Fruit fly (Drosophila melanogaster) whole organism, embryonic: ENCODE measurements around the gene Gga.

Experiments used
- CG10267 ChIP-seq: fragments of 200-800 bp; sonication (Bioruptor generic); optimal IDR thresholded peaks from 2 replicates; lab custom pipeline; 2018; ENCODE audit warnings: missing biosample characterization, mild to moderate bottlenecking, missing genetic modification characterization, moderate library complexity
- CG10274 ChIP-seq: fragments of 200-800 bp; sonication (Bioruptor generic); optimal IDR thresholded peaks from 3 replicates; lab custom pipeline; 2017; ENCODE audit warnings: missing biosample characterization, mild to moderate bottlenecking, missing genetic modification characterization
- CG10565 ChIP-seq: fragments of 200-800 bp; sonication (Bioruptor generic); optimal IDR thresholded peaks from 3 replicates; lab custom pipeline; 2016; ENCODE audit warnings: missing biosample characterization, mild to moderate bottlenecking, missing genetic modification characterization
- CG11398 ChIP-seq: fragments of 200-800 bp; sonication (Bioruptor generic); optimal IDR thresholded peaks from 2 replicates; lab custom pipeline; 2016; ENCODE audit warnings: missing biosample characterization, missing genetic modification characterization
- CG1603 ChIP-seq: fragments of 200-800 bp; sonication (Bioruptor generic); optimal IDR thresholded peaks from 2 replicates; lab custom pipeline; 2019; ENCODE audit warnings: missing biosample characterization, mild to moderate bottlenecking, missing genetic modification characterization, moderate library complexity
- CG16815 ChIP-seq: fragments of 200-800 bp; sonication (Bioruptor generic); optimal IDR thresholded peaks from 3 replicates; lab custom pipeline; 2017; ENCODE audit warnings: missing biosample characterization, mild to moderate bottlenecking, missing genetic modification characterization
- CG1832 ChIP-seq: fragments of 200-800 bp; sonication (Bioruptor generic); optimal IDR thresholded peaks from 2 replicates; lab custom pipeline; 2017; ENCODE audit warnings: missing biosample characterization, mild to moderate bottlenecking, missing genetic modification characterization, inconsistent platforms
- CG3995 ChIP-seq: fragments of 200-800 bp; sonication (Bioruptor generic); optimal IDR thresholded peaks from 3 replicates; lab custom pipeline; 2016; ENCODE audit warnings: missing biosample characterization, missing genetic modification characterization
- CG6654 ChIP-seq: fragments of 200-800 bp; sonication (Bioruptor generic); optimal IDR thresholded peaks from 2 replicates; lab custom pipeline; 2017; ENCODE audit warnings: missing biosample characterization, mild to moderate bottlenecking, missing genetic modification characterization
- CG6689 ChIP-seq: fragments of 200-800 bp; sonication (Bioruptor generic); IDR thresholded peaks from 2 replicates; pipeline ENCODE4 v1.3.6; 2022; ENCODE audit warnings: missing biosample characterization, missing genetic modification characterization
- CG6854 ChIP-seq: fragments of 200-800 bp; sonication (Bioruptor generic); optimal IDR thresholded peaks from 3 replicates; lab custom pipeline; 2017; ENCODE audit warnings: missing biosample characterization, mild to moderate bottlenecking, missing genetic modification characterization
- CG8281 ChIP-seq: fragments of 200-800 bp; sonication (Bioruptor generic); optimal IDR thresholded peaks from 2 replicates; lab custom pipeline; 2018; ENCODE audit warnings: missing biosample characterization, mild to moderate bottlenecking, missing genetic modification characterization, moderate library complexity
- CG8290 ChIP-seq, 3 experiments: fragments of 200-800 bp; sonication (Bioruptor generic); optimal IDR thresholded peaks; 2 replicates each; lab custom pipeline; 2016 to 2019; ENCODE audit warnings: missing biosample characterization in 3 of 3, missing genetic modification characterization in 3 of 3, mild to moderate bottlenecking in 2 of 3, moderate library complexity in 1 of 3
- CG8924 ChIP-seq: fragments of 200-800 bp; optimal IDR thresholded peaks from 3 replicates; lab custom pipeline; 2019; ENCODE audit warnings: missing biosample characterization, mild to moderate bottlenecking, missing genetic modification characterization, moderate library complexity
- CrebB ChIP-seq: fragments of 200-800 bp; sonication (Bioruptor generic); optimal IDR thresholded peaks from 3 replicates; lab custom pipeline; 2018; ENCODE audit warnings: missing biosample characterization, mild to moderate bottlenecking, missing genetic modification characterization
- Hand ChIP-seq: fragments of 200-800 bp; sonication (Bioruptor generic); optimal IDR thresholded peaks from 2 replicates; lab custom pipeline; 2017; ENCODE audit warnings: mild to moderate bottlenecking, missing biosample characterization, missing genetic modification reagents, missing genetic modification characterization
- Hey ChIP-seq: fragments of 200-800 bp; sonication (Bioruptor generic); optimal IDR thresholded peaks from 3 replicates; lab custom pipeline; 2018; ENCODE audit warnings: missing biosample characterization, mild to moderate bottlenecking, missing genetic modification characterization
- Hmr ChIP-seq: fragments of 200-800 bp; sonication (Bioruptor generic); optimal IDR thresholded peaks from 3 replicates; lab custom pipeline; 2017; ENCODE audit warnings: mild to moderate bottlenecking, missing biosample characterization, missing genetic modification reagents, missing genetic modification characterization
- Hr51 ChIP-seq, 2 experiments: fragments of 200-800 bp; sonication (Bioruptor generic); optimal IDR thresholded peaks; 2 replicates in 1 of 2; 3 replicates in 1 of 2; lab custom pipeline; 2016 to 2018; ENCODE audit warnings: missing biosample characterization in 2 of 2, missing genetic modification characterization in 2 of 2, mild to moderate bottlenecking in 1 of 2, moderate library complexity in 1 of 2
- NFAT ChIP-seq: fragments of 200-800 bp; sonication (Bioruptor generic); IDR thresholded peaks from 2 replicates; pipeline ENCODE4 v1.3.6; 2022; ENCODE audit warnings: missing biosample characterization, missing genetic modification characterization
- Ravus ChIP-seq: fragments of 200-800 bp; sonication (Bioruptor generic); IDR thresholded peaks from 2 replicates; pipeline ENCODE4 v1.3.6; 2022; ENCODE audit warnings: missing biosample characterization, missing genetic modification characterization
- Tbp ChIP-seq: fragments of >200 bp; optimal IDR thresholded peaks from 2 replicates; lab custom pipeline; 2018; ENCODE audit warnings: missing biosample characterization, missing genetic modification characterization
- chif ChIP-seq, 2 experiments: fragments of 200-800 bp; sonication (Bioruptor generic); optimal IDR thresholded peaks; 3 replicates each; lab custom pipeline; 2016; ENCODE audit warnings: missing biosample characterization in 2 of 2, missing genetic modification characterization in 2 of 2
- chm ChIP-seq: fragments of 200-800 bp; sonication (Bioruptor generic); IDR thresholded peaks from 2 replicates; pipeline ENCODE4 v1.3.6; 2022; ENCODE audit warnings: missing biosample characterization, missing genetic modification characterization
- emc ChIP-seq: fragments of 200-800 bp; sonication (Bioruptor generic); optimal IDR thresholded peaks from 2 replicates; lab custom pipeline; 2016; ENCODE audit warnings: missing biosample characterization, missing genetic modification characterization
- en ChIP-seq: fragments of 200-800 bp; sonication (Bioruptor generic); optimal IDR thresholded peaks from 2 replicates; lab custom pipeline; 2016; ENCODE audit warnings: missing biosample characterization, missing genetic modification characterization
- esg ChIP-seq: fragments of 200-800 bp; sonication (Bioruptor generic); conservative IDR thresholded peaks from 2 replicates; pipeline ENCODE4 v1.3.6; 2022; ENCODE audit warnings: missing biosample characterization, missing genetic modification characterization
- gcm ChIP-seq: fragments of 200-800 bp; sonication (Bioruptor generic); optimal IDR thresholded peaks from 2 replicates; lab custom pipeline; 2019; ENCODE audit warnings: missing biosample characterization, mild to moderate bottlenecking, missing genetic modification characterization, moderate library complexity
- gem ChIP-seq: fragments of 200-800 bp; sonication (Bioruptor generic); optimal IDR thresholded peaks from 2 replicates; lab custom pipeline; 2019; ENCODE audit warnings: missing biosample characterization, mild to moderate bottlenecking, missing genetic modification characterization, moderate library complexity
- gfzf ChIP-seq: fragments of 200-800 bp; sonication (Bioruptor generic); optimal IDR thresholded peaks from 2 replicates; lab custom pipeline; 2016; ENCODE audit warnings: missing biosample characterization, mild to moderate bottlenecking, missing genetic modification characterization, moderate library complexity
- lab ChIP-seq: fragments of 200-800 bp; sonication (Bioruptor generic); optimal IDR thresholded peaks from 3 replicates; lab custom pipeline; 2017; ENCODE audit warnings: missing biosample characterization, missing genetic modification characterization, mild to moderate bottlenecking, moderate library complexity, missing genetic modification reagents
- mam ChIP-seq: fragments of 200-800 bp; sonication (Bioruptor generic); optimal IDR thresholded peaks from 3 replicates; lab custom pipeline; 2016; ENCODE audit warnings: missing biosample characterization, missing genetic modification characterization
- odd ChIP-seq: fragments of 200-800 bp; sonication (Bioruptor generic); optimal IDR thresholded peaks from 2 replicates; lab custom pipeline; 2017; ENCODE audit warnings: missing biosample characterization, mild to moderate bottlenecking, missing genetic modification characterization
- org-1 ChIP-seq: fragments of 200-800 bp; sonication (Bioruptor generic); optimal IDR thresholded peaks from 2 replicates; lab custom pipeline; 2017; ENCODE audit warnings: missing biosample characterization, missing genetic modification characterization
- phol ChIP-seq: fragments of 200-800 bp; sonication (Bioruptor generic); optimal IDR thresholded peaks from 3 replicates; lab custom pipeline; 2018; ENCODE audit warnings: missing biosample characterization, mild to moderate bottlenecking, missing genetic modification characterization, moderate library complexity
- prd ChIP-seq, 3 experiments: fragments of >200 bp in 2 of 3; fragments of 200-800 bp in 1 of 3; sonication (Bioruptor generic) in 1 of 3; optimal IDR thresholded peaks in 2 of 3; IDR thresholded peaks in 1 of 3; 2 replicates in 2 of 3; 3 replicates in 1 of 3; pipeline versions ENCODE4 v1.3.6 to Lab custom; 2017 to 2022; ENCODE audit warnings: missing biosample characterization in 1 of 3, missing genetic modification characterization in 1 of 3
- repo ChIP-seq: fragments of 200-800 bp; sonication (Bioruptor generic); optimal IDR thresholded peaks from 2 replicates; lab custom pipeline; 2016; ENCODE audit warnings: missing biosample characterization, missing genetic modification characterization
- salm ChIP-seq: fragments of 200-800 bp; sonication (Bioruptor generic); optimal IDR thresholded peaks from 2 replicates; lab custom pipeline; 2018; ENCODE audit warnings: missing biosample characterization, mild to moderate bottlenecking, missing genetic modification characterization
- sima ChIP-seq: fragments of 200-800 bp; sonication (Bioruptor generic); optimal IDR thresholded peaks from 2 replicates; lab custom pipeline; 2016; ENCODE audit warnings: missing biosample characterization, missing genetic modification characterization
- slou ChIP-seq: fragments of 200-800 bp; sonication (Bioruptor generic); optimal IDR thresholded peaks from 3 replicates; lab custom pipeline; 2016; ENCODE audit warnings: missing biosample characterization, missing genetic modification characterization
- slp2 ChIP-seq: fragments of 200-800 bp; sonication (Bioruptor generic); optimal IDR thresholded peaks from 2 replicates; lab custom pipeline; 2016; ENCODE audit warnings: missing biosample characterization, missing genetic modification characterization
- sob ChIP-seq: fragments of 200-800 bp; sonication (Bioruptor generic); IDR thresholded peaks from 2 replicates; pipeline ENCODE4 v1.3.6; 2022; ENCODE audit warnings: missing biosample characterization, missing genetic modification characterization
- tap ChIP-seq: fragments of 200-800 bp; optimal IDR thresholded peaks from 3 replicates; lab custom pipeline; 2019; ENCODE audit warnings: missing biosample characterization, mild to moderate bottlenecking, missing genetic modification characterization, moderate library complexity
- trh ChIP-seq: fragments of 200-800 bp; sonication (Bioruptor generic); optimal IDR thresholded peaks from 2 replicates; lab custom pipeline; 2016; ENCODE audit warnings: missing biosample characterization, missing genetic modification characterization
- vvl ChIP-seq: fragments of 200-800 bp; sonication (Bioruptor generic); IDR thresholded peaks from 2 replicates; pipeline ENCODE4 v1.3.6; 2022; ENCODE audit warnings: missing biosample characterization, missing genetic modification characterization
- wdn ChIP-seq: fragments of 200-800 bp; sonication (Bioruptor generic); IDR thresholded peaks from 2 replicates; pipeline ENCODE4 v1.3.6; 2022; ENCODE audit warnings: missing biosample characterization, missing genetic modification characterization
- wek ChIP-seq: fragments of 200-800 bp; sonication (Bioruptor generic); optimal IDR thresholded peaks from 3 replicates; lab custom pipeline; 2018; ENCODE audit warnings: missing biosample characterization, mild to moderate bottlenecking, missing genetic modification characterization, moderate library complexity
- yki ChIP-seq: fragments of >200 bp; optimal IDR thresholded peaks from 3 replicates; lab custom pipeline; 2018
- zf30C ChIP-seq: fragments of 200-800 bp; sonication (Bioruptor generic); optimal IDR thresholded peaks from 3 replicates; lab custom pipeline; 2018; ENCODE audit warnings: missing biosample characterization, mild to moderate bottlenecking, missing genetic modification characterization

Gene Gga

DNA sequence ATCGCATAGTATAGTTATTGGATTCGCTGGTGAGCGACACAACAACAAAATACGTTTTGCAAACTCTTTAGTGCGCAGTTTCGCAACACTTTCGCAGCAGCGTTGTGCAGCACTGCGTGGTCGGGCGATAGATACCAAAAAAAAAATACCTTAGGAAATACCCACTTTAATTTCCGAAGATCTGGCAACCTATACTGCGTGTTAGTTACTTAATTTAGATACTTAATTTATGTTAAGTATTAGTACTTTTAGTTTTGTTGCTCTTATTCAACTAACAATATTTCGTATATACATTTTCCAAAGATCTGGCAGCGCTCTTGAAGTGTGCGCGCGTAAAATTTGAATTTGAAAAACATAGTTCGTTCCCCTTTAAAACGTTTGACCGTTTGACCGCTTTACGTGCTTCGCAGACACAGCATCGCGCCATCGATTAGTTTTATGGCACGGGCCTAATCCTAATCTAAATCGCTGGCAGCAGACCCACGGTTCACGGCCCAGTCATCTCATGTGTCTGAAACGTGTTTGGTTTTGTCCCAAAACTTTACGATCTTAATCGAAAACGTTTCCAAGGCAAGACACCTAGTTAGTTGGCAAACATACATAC is 20.8 kb upstream of the Gga start, which contains the start of gene LPCAT:
LPCAT (minus strand) TSS at position 70 of the 604 bp plus-strand sequence.
- TF ChIP-seq CG6654 (GFP tag; lab: Kevin White, UChicago), result no peak
- TF ChIP-seq CG8290 (GFP tag; optimal IDR thresholded peaks at IDR 0.05; lab: Kevin White, UChicago), result peak; percentile 47
- peak in 1 of 2 experiments; percentile 66 for TF ChIP-seq CG8290 (tag; optimal IDR thresholded peaks at IDR 0.05; lab: Kevin White, UChicago)
- TF ChIP-seq vvl, result peak; percentile 89
- TF ChIP-seq mam (GFP tag; lab: Kevin White, UChicago), result peak; percentile 90
- no peak for TF ChIP-seq yki
- no peak for TF ChIP-seq gcm (GFP tag; lab: Kevin White, UChicago)
- TF ChIP-seq CG1832 (GFP tag; lab: Kevin White, UChicago), result no peak
- no peak for TF ChIP-seq CG8924 (tag; lab: Kevin White, UChicago)
- TF ChIP-seq Tbp, result no peak
- TF ChIP-seq CG10274 (GFP tag; lab: Kevin White, UChicago), result peak; percentile 35
- TF ChIP-seq en, result no peak
- peak; percentile 65 for TF ChIP-seq chm (GFP tag; lab: Robert Waterston, UW)
- peak; percentile 4 for TF ChIP-seq tap (tag; lab: Kevin White, UChicago)
- TF ChIP-seq lab, result peak; percentile 82
- TF ChIP-seq zf30C (GFP tag; lab: Kevin White, UChicago), result no peak
- no peak for TF ChIP-seq sima (GFP tag; lab: Kevin White, UChicago)
- no peak for TF ChIP-seq salm (tag; lab: Kevin White, UChicago)
- peak; percentile 74 for TF ChIP-seq wdn
- peak; percentile 66 for TF ChIP-seq repo (GFP tag; lab: Kevin White, UChicago)
- TF ChIP-seq chif (GFP tag; optimal IDR thresholded peaks at IDR 0.05; lab: Kevin White, UChicago), result peak; percentile 42 to 78
- peak; percentile 23 for TF ChIP-seq CG16815 (GFP tag; lab: Kevin White, UChicago)
- TF ChIP-seq CG1603, result peak; percentile 58
- no peak for TF ChIP-seq CrebB (tag; lab: Kevin White, UChicago)
- TF ChIP-seq CG10267, result peak; percentile 96
- TF ChIP-seq slp2, result peak; percentile 60
- TF ChIP-seq sob, result peak; percentile 85
- TF ChIP-seq Hand (GFP tag; lab: Kevin White, UChicago), result no peak
- peak; percentile 80 for TF ChIP-seq slou (GFP tag; lab: Kevin White, UChicago)
- peak; percentile 70 for TF ChIP-seq emc (GFP tag; lab: Kevin White, UChicago)
- TF ChIP-seq CG11398 (GFP tag; lab: Kevin White, UChicago), result peak; percentile 9
- no peak for TF ChIP-seq CG8281
- peak; percentile 46 for TF ChIP-seq org-1 (GFP tag; lab: Kevin White, UChicago)
- TF ChIP-seq CG6689 (GFP tag; lab: Robert Waterston, UW), result peak; percentile 77
- no peak for TF ChIP-seq CG10565 (GFP tag; lab: Kevin White, UChicago)
- peak; percentile 82 for TF ChIP-seq NFAT (GFP tag; lab: Robert Waterston, UW)
- TF ChIP-seq Hey (tag; lab: Kevin White, UChicago), result no peak
- no peak for TF ChIP-seq CG6854
- peak; percentile 5; the same call in 1 of the 2 replicates for TF ChIP-seq Ravus
- TF ChIP-seq wek (GFP tag; lab: Kevin White, UChicago), result no peak
- TF ChIP-seq prd (optimal IDR thresholded peaks at IDR 0.05; lab: Kevin White, UChicago), result no peak
- peak; percentile 86 for TF ChIP-seq prd (GFP tag; IDR thresholded peaks at IDR 0.05; lab: Robert Waterston, UW)
- TF ChIP-seq gem, result peak; percentile 63
- peak; percentile 79 for TF ChIP-seq Hmr (GFP tag; lab: Kevin White, UChicago)
- peak; percentile 26 for TF ChIP-seq CG3995 (GFP tag; lab: Kevin White, UChicago)
- no peak for TF ChIP-seq odd
- peak; percentile 36 to 65 for TF ChIP-seq Hr51 (GFP tag; optimal IDR thresholded peaks at IDR 0.05; lab: Kevin White, UChicago)
- peak; percentile 83 for TF ChIP-seq phol (tag; lab: Kevin White, UChicago)
- peak; percentile 71 for TF ChIP-seq esg
- peak; percentile 54 for TF ChIP-seq gfzf (GFP tag; lab: Kevin White, UChicago)
- TF ChIP-seq trh (GFP tag; lab: Kevin White, UChicago), result peak; percentile 54
